Worm (Caenorhabditis elegans): ENCODE measurements around the gene K03B8.11.

ce11 chrV:11383032-11383431 is 7.3 kb downstream of the K03B8.11 start, which contains the start of gene F55C10.5:
- TF ChIP-seq skn-1 (tag; optimal IDR thresholded peaks at IDR 0.05) (no peak), egl-27 (tag; optimal IDR thresholded peaks at IDR 0.05) (no peak), snpc-4 (tag; optimal IDR thresholded peaks at IDR 0.05) (no peak), jun-1 (tag; optimal IDR thresholded peaks at IDR 0.05) (no peak), mdl-1 (tag; optimal IDR thresholded peaks at IDR 0.05) (no peak), pqm-1 (tag; optimal IDR thresholded peaks at IDR 0.05) (no peak), ceh-82 (tag; optimal IDR thresholded peaks at IDR 0.05) (no peak), ztf-4 (tag; optimal IDR thresholded peaks at IDR 0.05) (no peak), unc-62 (GFP tag; optimal IDR thresholded peaks at IDR 0.05) (no peak), unc-39 (tag; optimal IDR thresholded peaks at IDR 0.05) (no peak), nhr-11 (tag; optimal IDR thresholded peaks at IDR 0.05) (no peak), ama-1 (optimal IDR thresholded peaks at IDR 0.05) (no peak), nhr-67 (tag; optimal IDR thresholded peaks at IDR 0.05) (no peak)
